Fruit fly (Drosophila melanogaster): ENCODE measurements around the gene CG9512.
A peak's percentile ranks its signal among the peaks of the same experiment; 100 is the strongest.

The CG9512 gene

DNA sequence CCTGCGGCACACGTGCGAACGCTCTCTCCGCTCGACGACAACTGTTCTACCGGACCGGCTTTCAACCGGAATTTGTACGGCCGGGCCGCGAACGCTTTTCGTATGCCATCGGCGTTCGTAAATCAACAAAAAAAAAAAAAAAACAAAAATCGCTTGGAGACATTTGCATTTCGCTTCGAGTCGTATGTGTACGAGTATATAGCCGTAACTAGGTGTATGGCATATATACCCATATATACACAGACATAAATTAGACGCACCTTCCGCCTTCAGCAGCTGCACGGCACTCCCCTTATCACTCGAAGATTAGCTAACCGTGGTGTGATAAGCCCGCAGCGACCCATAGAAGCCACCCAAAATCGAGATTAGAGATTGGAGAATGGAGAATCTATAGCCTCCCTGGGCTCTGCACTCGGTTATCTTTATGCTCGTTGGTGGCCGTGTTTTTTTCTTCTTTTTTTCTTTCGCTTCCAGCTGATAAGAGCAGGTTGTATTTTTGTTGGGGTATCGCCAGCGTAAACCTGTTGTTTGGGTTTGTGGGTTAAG is at the start of gene CG9512:
Gene CG9512 (minus strand): TSS at position 51 of the 546 bp plus-strand sequence.
- TF ChIP-seq Pdp1 (GFP tag; optimal IDR thresholded peaks at IDR 0.05) (peak in 1 of 2 experiments; percentile 55), Hr51 (GFP tag; optimal IDR thresholded peaks at IDR 0.05) (no peak), GATAe (GFP tag; conservative IDR thresholded peaks at IDR 0.05) (peak; percentile 78), CG16815 (GFP tag; optimal IDR thresholded peaks at IDR 0.05) (no peak), Meics (GFP tag; optimal IDR thresholded peaks at IDR 0.05) (no peak), CG15479 (GFP tag; optimal IDR thresholded peaks at IDR 0.05) (peak; percentile 11), Atf6 (GFP tag; IDR thresholded peaks at IDR 0.05) (0 out of 2 replicates have a peak, but pooled peaks have one; percentile 8), Gsc (GFP tag; IDR thresholded peaks at IDR 0.05) (no peak), ara (GFP tag; IDR thresholded peaks at IDR 0.05) (no peak), Hey (tag; optimal IDR thresholded peaks at IDR 0.05) (peak; percentile 82), vvl (GFP tag; IDR thresholded peaks at IDR 0.05) (peak; percentile 14; the same call in 1 of the 2 replicates), CG11093 (GFP tag; IDR thresholded peaks at IDR 0.05) (no peak), eve (GFP tag; optimal IDR thresholded peaks at IDR 0.05) (no peak), CG11560 (tag; IDR thresholded peaks at IDR 0.05) (no peak), dan (GFP tag; IDR thresholded peaks at IDR 0.05) (no peak), CG10654 (GFP tag; optimal IDR thresholded peaks at IDR 0.05) (no peak), Jarid2 (GFP tag; optimal IDR thresholded peaks at IDR 0.05) (no peak), CG1647 (GFP tag; optimal IDR thresholded peaks at IDR 0.05) (no peak), CG13296 (GFP tag; optimal IDR thresholded peaks at IDR 0.05) (peak; percentile 16), pum (GFP tag; optimal IDR thresholded peaks at IDR 0.05) (no peak), E2f1 (GFP tag; IDR thresholded peaks at IDR 0.05) (no peak), Opbp (GFP tag; IDR thresholded peaks at IDR 0.05; ENCODE audit: partially characterized antibody) (no peak), CG1602 (GFP tag; optimal IDR thresholded peaks at IDR 0.05) (no peak), Vsx1 (GFP tag; optimal IDR thresholded peaks at IDR 0.05) (peak; percentile 52), slou (GFP tag; optimal IDR thresholded peaks at IDR 0.05) (no peak), CG8478 (optimal IDR thresholded peaks at IDR 0.05) (no peak), exex (tag; optimal IDR thresholded peaks at IDR 0.05) (peak; percentile 67), dmrt99B (tag; optimal IDR thresholded peaks at IDR 0.05) (no peak), grn (GFP tag; optimal IDR thresholded peaks at IDR 0.05) (peak; percentile 91), C15 (GFP tag; IDR thresholded peaks at IDR 0.05) (no peak), CG3407 (GFP tag; optimal IDR thresholded peaks at IDR 0.05) (no peak), sd (tag; optimal IDR thresholded peaks at IDR 0.05) (peak; percentile 11), gcm (GFP tag; optimal IDR thresholded peaks at IDR 0.05) (no peak), CG10543 (GFP tag; optimal IDR thresholded peaks at IDR 0.05) (peak; percentile 63), amos (GFP tag; IDR thresholded peaks at IDR 0.05; ENCODE audit: partially characterized antibody) (no peak), CG10321 (GFP tag; IDR thresholded peaks at IDR 0.05) (no peak), CoRest (tag; optimal IDR thresholded peaks at IDR 0.05) (no peak), Nf-YC (tag; optimal IDR thresholded peaks at IDR 0.05) (peak; percentile 2), Hr39 (optimal IDR thresholded peaks at IDR 0.05) (no peak), sug (tag; optimal IDR thresholded peaks at IDR 0.05) (peak; percentile 98), Deaf1 (tag; optimal IDR thresholded peaks at IDR 0.05) (peak; percentile 82), CG12071 (GFP tag; optimal IDR thresholded peaks at IDR 0.05) (no peak), Fer1 (GFP tag; optimal IDR thresholded peaks at IDR 0.05) (peak; percentile 27), CG17359 (tag; optimal IDR thresholded peaks at IDR 0.05) (no peak), lab (GFP tag; optimal IDR thresholded peaks at IDR 0.05) (peak; percentile 23), CG2678 (tag; optimal IDR thresholded peaks at IDR 0.05) (peak; percentile 10), HLH4C (GFP tag; IDR thresholded peaks at IDR 0.05; ENCODE audit: partially characterized antibody) (no peak), CG16813 (GFP tag; IDR thresholded peaks at IDR 0.05; ENCODE audit: partially characterized antibody) (no peak), ci (GFP tag; IDR thresholded peaks at IDR 0.05) (peak; percentile 68; the same call in 2 of the 3 replicates), CG11696 (GFP tag; IDR thresholded peaks at IDR 0.05) (no peak)
